Fruit fly (Drosophila melanogaster): Measurements from ENCODE around the gene COX6AL2.

COX6AL2 gene

DNA sequence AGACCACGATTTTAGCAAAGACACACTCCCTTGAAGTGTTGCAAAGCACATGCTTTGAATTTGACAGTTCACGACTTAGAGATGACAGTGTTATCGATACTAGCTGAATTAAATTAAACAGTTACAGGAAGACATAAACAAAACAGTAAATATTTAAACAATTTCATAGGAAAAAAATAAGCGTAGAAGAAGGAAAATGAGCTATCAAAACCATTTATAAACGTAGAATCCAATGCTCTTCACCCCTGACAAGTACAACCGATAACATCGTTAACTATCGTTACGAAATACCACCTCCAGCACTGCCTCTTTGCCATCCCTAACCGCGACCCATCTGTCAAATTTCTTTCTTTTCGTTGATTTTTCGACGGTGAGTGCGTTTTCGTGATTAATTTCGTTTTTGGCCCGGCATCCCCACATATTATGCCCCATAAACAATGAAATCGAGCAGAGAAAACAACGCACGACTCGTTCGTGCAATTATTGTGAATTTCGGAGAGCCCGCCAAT, 15.1 kb downstream of the COX6AL2 start, which contains the start of gene RpL26 (continued):
- TF ChIP-seq dmrt99B (tag; optimal IDR thresholded peaks at IDR 0.05) (no peak), prd (optimal IDR thresholded peaks at IDR 0.05) (no peak), prd (GFP tag; IDR thresholded peaks at IDR 0.05) (peak; percentile 82), ap (GFP tag; IDR thresholded peaks at IDR 0.05) (no peak; the same call in 1 of the 2 replicates), Rfx (GFP tag; IDR thresholded peaks at IDR 0.05) (peak; percentile 80), CG34422 (GFP tag; IDR thresholded peaks at IDR 0.05) (peak; percentile 72), lmd (GFP tag; IDR thresholded peaks at IDR 0.05) (peak; percentile 73; the same call in 1 of the 2 replicates), CTCF (GFP tag; optimal IDR thresholded peaks at IDR 0.05) (no peak), pb (GFP tag; optimal IDR thresholded peaks at IDR 0.05) (peak; percentile 48), sqz (GFP tag; optimal IDR thresholded peaks at IDR 0.05) (no peak), CG12155 (GFP tag; optimal IDR thresholded peaks at IDR 0.05) (peak; percentile 77), tx (GFP tag; optimal IDR thresholded peaks at IDR 0.05) (peak; percentile 85), Ptx1 (GFP tag; IDR thresholded peaks at IDR 0.05) (peak; percentile 80), pzg (GFP tag; optimal IDR thresholded peaks at IDR 0.05) (peak; percentile 82), h (optimal IDR thresholded peaks at IDR 0.05) (no peak), CG13775 (GFP tag; optimal IDR thresholded peaks at IDR 0.05) (peak; percentile 87), pnt (GFP tag; optimal IDR thresholded peaks at IDR 0.05) (peak; percentile 78), CG15269 (tag; optimal IDR thresholded peaks at IDR 0.05) (no peak), CG12659 (GFP tag; optimal IDR thresholded peaks at IDR 0.05) (peak; percentile 89), CG10431 (GFP tag; optimal IDR thresholded peaks at IDR 0.05) (peak; percentile 46), CG8281 (tag; optimal IDR thresholded peaks at IDR 0.05) (no peak), CG8478 (optimal IDR thresholded peaks at IDR 0.05) (no peak), sens-2 (GFP tag; IDR thresholded peaks at IDR 0.05) (no peak), Dll (GFP tag; IDR thresholded peaks at IDR 0.05; ENCODE audit: partially characterized antibody) (peak; percentile 98), Lim3 (GFP tag; IDR thresholded peaks at IDR 0.05) (no peak), emc (GFP tag; optimal IDR thresholded peaks at IDR 0.05) (peak; percentile 72), Dip3 (GFP tag; optimal IDR thresholded peaks at IDR 0.05) (peak; percentile 78), CG10147 (GFP tag; optimal IDR thresholded peaks at IDR 0.05) (peak; percentile 61), grn (GFP tag; optimal IDR thresholded peaks at IDR 0.05) (peak; percentile 5), CG17802 (tag; optimal IDR thresholded peaks at IDR 0.05) (peak; percentile 7), CG3726 (GFP tag; IDR thresholded peaks at IDR 0.05) (0 out of 3 replicates have a peak, but pooled peaks have one; percentile 5), CG1603 (tag; optimal IDR thresholded peaks at IDR 0.05) (peak; percentile 28), Trl (optimal IDR thresholded peaks at IDR 0.05) (no peak), Trl (GFP tag; optimal IDR thresholded peaks at IDR 0.05) (peak; percentile 77), HmgD (GFP tag; optimal IDR thresholded peaks at IDR 0.05) (peak; percentile 72), Optix (GFP tag; IDR thresholded peaks at IDR 0.05) (0 out of 3 replicates have a peak, but pooled peaks have one; percentile 44), Doc3 (GFP tag; IDR thresholded peaks at IDR 0.05; ENCODE audit: partially characterized antibody) (peak; percentile 97), mld (GFP tag; IDR thresholded peaks at IDR 0.05; ENCODE audit: partially characterized antibody) (peak; percentile 90), CG10979 (tag; optimal IDR thresholded peaks at IDR 0.05) (peak; percentile 46), Sry-δ (GFP tag; optimal IDR thresholded peaks at IDR 0.05) (peak; percentile 99), CG33557 (GFP tag; optimal IDR thresholded peaks at IDR 0.05) (peak; percentile 79), CG42726 (GFP tag; IDR thresholded peaks at IDR 0.05; ENCODE audit: partially characterized antibody) (no peak; the same call in none of the 2 replicates), NC2α (GFP tag; optimal IDR thresholded peaks at IDR 0.05) (peak; percentile 57), Dbx (GFP tag; IDR thresholded peaks at IDR 0.05) (peak; percentile 88), HLH4C (GFP tag; IDR thresholded peaks at IDR 0.05; ENCODE audit: partially characterized antibody) (peak; percentile 93), Hr51 (GFP tag; optimal IDR thresholded peaks at IDR 0.05) (peak; percentile 74 to 78), CG8944 (GFP tag; optimal IDR thresholded peaks at IDR 0.05) (peak; percentile 86), slbo (GFP tag; IDR thresholded peaks at IDR 0.05) (peak; percentile 80), chm (GFP tag; IDR thresholded peaks at IDR 0.05) (no peak), CrebB (tag; optimal IDR thresholded peaks at IDR 0.05) (peak; percentile 61), Ravus (GFP tag; IDR thresholded peaks at IDR 0.05) (no peak), Aef1 (GFP tag; IDR thresholded peaks at IDR 0.05) (peak; percentile 71)

Measured in whole organism, embryonic.